Worm (Caenorhabditis elegans) whole organism, L2 larva: ENCODE results near the gene C50H2.13.

ENCODE experiments used
- F13H6.1 ChIP-seq: sonication (generic microtip); optimal IDR thresholded peaks from 2 replicates; lab custom pipeline; 2016; ENCODE audit warnings: missing genetic modification characterization, missing compliant biosample characterization
- R02D3.7 ChIP-seq: fragments of 150-350 bp; optimal IDR thresholded peaks from 2 replicates; lab custom pipeline; 2014; ENCODE audit warnings: missing biosample characterization, missing genetic modification characterization
- Y55F3AM.14 ChIP-seq: fragments of 200-800 bp; sonication (Bioruptor generic); optimal IDR thresholded peaks from 2 replicates; lab custom pipeline; 2018; ENCODE audit warnings: mild to moderate bottlenecking, missing genetic modification characterization, missing compliant biosample characterization
- ZK546.5 ChIP-seq: sonication (generic microtip); optimal IDR thresholded peaks from 2 replicates; lab custom pipeline; 2017; ENCODE audit warnings: missing biosample characterization, missing genetic modification characterization
- aly-2 ChIP-seq: fragments of 150-350 bp; optimal IDR thresholded peaks from 2 replicates; lab custom pipeline; 2014; ENCODE audit warnings: missing biosample characterization, missing genetic modification characterization
- ama-1 ChIP-seq: fragments of 150-350 bp; optimal IDR thresholded peaks from 2 replicates; lab custom pipeline; 2018; ENCODE audit warnings: inconsistent platforms
- blmp-1 ChIP-seq: sonication (generic microtip); optimal IDR thresholded peaks from 2 replicates; lab custom pipeline; 2017; ENCODE audit warnings: missing genetic modification characterization, mild to moderate bottlenecking, missing compliant biosample characterization, antibody characterized with exemption, moderate library complexity; ENCODE audit not compliant: insufficient read depth
- ceh-16 ChIP-seq: fragments of 150-350 bp; optimal IDR thresholded peaks from 2 replicates; lab custom pipeline; 2014; ENCODE audit warnings: missing biosample characterization, missing genetic modification characterization
- ceh-82 ChIP-seq: fragments of 150-350 bp; optimal IDR thresholded peaks from 2 replicates; lab custom pipeline; 2014; ENCODE audit warnings: missing biosample characterization, missing genetic modification characterization
- crh-2 ChIP-seq: sonication (generic microtip); optimal IDR thresholded peaks from 2 replicates; lab custom pipeline; 2017; ENCODE audit warnings: missing biosample characterization, missing genetic modification characterization
- dmd-4 ChIP-seq: sonication (generic microtip); optimal IDR thresholded peaks from 2 replicates; lab custom pipeline; 2017; ENCODE audit warnings: missing biosample characterization, missing genetic modification characterization
- egl-27 ChIP-seq: sonication (generic microtip); optimal IDR thresholded peaks from 3 replicates; lab custom pipeline; 2017; ENCODE audit warnings: missing biosample characterization, missing genetic modification reagents, missing genetic modification characterization
- elt-1 ChIP-seq: fragments of 150-350 bp; optimal IDR thresholded peaks from 2 replicates; lab custom pipeline; 2014; ENCODE audit warnings: missing biosample characterization, missing genetic modification characterization
- elt-3 ChIP-seq: sonication (generic microtip); optimal IDR thresholded peaks from 2 replicates; lab custom pipeline; 2017; ENCODE audit warnings: missing biosample characterization, missing genetic modification characterization
- fos-1 ChIP-seq: fragments of 150-350 bp; optimal IDR thresholded peaks from 2 replicates; lab custom pipeline; 2014; ENCODE audit warnings: missing biosample characterization, missing genetic modification characterization
- gmeb-1 ChIP-seq: fragments of 150-350 bp; optimal IDR thresholded peaks from 2 replicates; lab custom pipeline; 2014; ENCODE audit warnings: missing biosample characterization, missing genetic modification characterization
- lin-13 ChIP-seq: fragments of 150-350 bp; optimal IDR thresholded peaks from 2 replicates; lab custom pipeline; 2014; ENCODE audit warnings: missing biosample characterization, missing genetic modification reagents, missing genetic modification characterization
- lin-39 ChIP-seq: fragments of 150-350 bp; optimal IDR thresholded peaks from 2 replicates; lab custom pipeline; 2014; ENCODE audit warnings: missing biosample characterization, missing genetic modification reagents, missing genetic modification characterization
- lsy-2 ChIP-seq, 2 experiments: fragments of 150-350 bp in 1 of 2; sonication (generic microtip) in 1 of 2; optimal IDR thresholded peaks; 2 replicates each; lab custom pipeline; 2014 to 2017; ENCODE audit warnings: missing biosample characterization in 2 of 2, missing genetic modification characterization in 2 of 2
- mab-5 ChIP-seq: fragments of 150-350 bp; optimal IDR thresholded peaks from 2 replicates; lab custom pipeline; 2014; ENCODE audit warnings: missing biosample characterization, missing genetic modification characterization
- mdl-1 ChIP-seq, 2 experiments: fragments of 150-350 bp in 1 of 2; sonication (generic microtip) in 1 of 2; optimal IDR thresholded peaks; 2 replicates each; lab custom pipeline; 2017; ENCODE audit warnings: missing biosample characterization in 2 of 2, missing genetic modification characterization in 2 of 2
- nhr-10 ChIP-seq: sonication (generic microtip); optimal IDR thresholded peaks from 2 replicates; lab custom pipeline; 2017; ENCODE audit warnings: missing biosample characterization, missing genetic modification characterization
- nhr-11 ChIP-seq: fragments of 150-350 bp; optimal IDR thresholded peaks from 2 replicates; lab custom pipeline; 2014; ENCODE audit warnings: missing biosample characterization, missing genetic modification characterization
- nhr-12 ChIP-seq: fragments of 150-350 bp; optimal IDR thresholded peaks from 2 replicates; lab custom pipeline; 2014; ENCODE audit warnings: missing biosample characterization, missing genetic modification characterization
- nhr-21 ChIP-seq: fragments of 150-350 bp; optimal IDR thresholded peaks from 2 replicates; lab custom pipeline; 2014; ENCODE audit warnings: missing biosample characterization, missing genetic modification characterization
- nhr-237 ChIP-seq: fragments of 150-350 bp; optimal IDR thresholded peaks from 2 replicates; lab custom pipeline; 2014; ENCODE audit warnings: missing biosample characterization, missing genetic modification characterization
- nhr-25 ChIP-seq: fragments of 150-350 bp; sonication (generic microtip); optimal IDR thresholded peaks from 3 replicates; lab custom pipeline; 2014; ENCODE audit warnings: missing biosample characterization, missing genetic modification characterization
- nhr-6 ChIP-seq: fragments of 150-350 bp; optimal IDR thresholded peaks from 2 replicates; lab custom pipeline; 2014; ENCODE audit warnings: missing biosample characterization, missing genetic modification characterization
- peb-1 ChIP-seq: fragments of 150-350 bp; optimal IDR thresholded peaks from 2 replicates; lab custom pipeline; 2014; ENCODE audit warnings: missing biosample characterization, missing genetic modification characterization
- sem-4 ChIP-seq: fragments of 150-350 bp; optimal IDR thresholded peaks from 2 replicates; lab custom pipeline; 2014; ENCODE audit warnings: missing biosample characterization, missing genetic modification reagents, missing genetic modification characterization
- skn-1 ChIP-seq: sonication (generic microtip); optimal IDR thresholded peaks from 2 replicates; lab custom pipeline; 2017; ENCODE audit warnings: missing biosample characterization, missing genetic modification characterization
- sma-9 ChIP-seq, 2 experiments: fragments of 150-350 bp in 1 of 2; sonication (generic microtip) in 1 of 2; optimal IDR thresholded peaks; 2 replicates each; lab custom pipeline; 2014 to 2016; ENCODE audit warnings: missing genetic modification characterization in 2 of 2, mild to moderate bottlenecking in 1 of 2, missing biosample characterization in 1 of 2, missing compliant biosample characterization in 1 of 2, missing genetic modification reagents in 1 of 2, moderate library complexity in 1 of 2
- snpc-4 ChIP-seq: fragments of 150-350 bp; optimal IDR thresholded peaks from 2 replicates; lab custom pipeline; 2014; ENCODE audit warnings: missing biosample characterization, missing genetic modification characterization
- unc-39 ChIP-seq: fragments of 150-350 bp; optimal IDR thresholded peaks from 2 replicates; lab custom pipeline; 2014; ENCODE audit warnings: missing biosample characterization, missing genetic modification characterization
- unc-62 ChIP-seq: fragments of 150-350 bp; optimal IDR thresholded peaks from 2 replicates; lab custom pipeline; 2014; ENCODE audit warnings: missing biosample characterization, missing genetic modification reagents, missing genetic modification characterization
- zag-1 ChIP-seq: fragments of 150-350 bp; optimal IDR thresholded peaks from 2 replicates; lab custom pipeline; 2014; ENCODE audit warnings: missing biosample characterization, missing genetic modification characterization
- ztf-1 ChIP-seq: fragments of 200-800 bp; sonication (Bioruptor generic); conservative IDR thresholded peaks from 2 replicates; pipeline ENCODE4 v1.3.6; 2022; ENCODE audit warnings: missing genetic modification characterization, missing compliant biosample characterization
- ztf-11 ChIP-seq: sonication (generic microtip); optimal IDR thresholded peaks from 2 replicates; lab custom pipeline; 2017; ENCODE audit warnings: missing biosample characterization, missing genetic modification characterization
- ztf-4 ChIP-seq: fragments of 150-350 bp; optimal IDR thresholded peaks from 2 replicates; lab custom pipeline; 2014; ENCODE audit warnings: missing biosample characterization, missing genetic modification characterization

C50H2.13 gene

ce11 chrV:9916665-9917064, 9.7 kb upstream of the C50H2.13 start, which contains the start of gene C50H2.4:
Gene C50H2.4, plus strand, starts transcription at chrV:9916965.
- TF ChIP-seq ztf-11, result no peak
- no peak for TF ChIP-seq nhr-25 (tag; lab: Kevin White, UChicago)
- TF ChIP-seq aly-2, result no peak
- no peak for TF ChIP-seq lin-13 (GFP tag; lab: Kevin White, UChicago)
- no peak for TF ChIP-seq elt-3 (tag; lab: Kevin White, UChicago)
- no peak for TF ChIP-seq nhr-6 (tag; lab: Kevin White, UChicago)
- TF ChIP-seq elt-1 (tag; lab: Kevin White, UChicago), result no peak
- no peak for TF ChIP-seq unc-62
- TF ChIP-seq fos-1 (tag; lab: Kevin White, UChicago), result no peak

- TF ChIP-seq mab-5 (tag; lab: Kevin White, UChicago) (no peak), ztf-4 (tag; lab: Kevin White, UChicago) (no peak), lsy-2 (tag; optimal IDR thresholded peaks at IDR 0.05; lab: Kevin White, UChicago) (no peak), skn-1 (no peak), sma-9 (GFP tag; optimal IDR thresholded peaks at IDR 0.05; lab: Kevin White, UChicago) (no peak), sma-9 (tag; optimal IDR thresholded peaks at IDR 0.05; lab: Kevin White, UChicago) (no peak), nhr-25 (tag; lab: Kevin White, UChicago) (no peak), mdl-1 (tag; optimal IDR thresholded peaks at IDR 0.05; lab: Kevin White, UChicago) (no peak), R02D3.7 (tag; lab: Kevin White, UChicago) (no peak), blmp-1 (tag; lab: Kevin White, UChicago) (no peak), dmd-4 (no peak), F13H6.1 (tag; lab: Kevin White, UChicago) (no peak), nhr-237 (tag; lab: Kevin White, UChicago) (no peak), unc-39 (tag; lab: Kevin White, UChicago) (no peak), crh-2 (tag; lab: Kevin White, UChicago) (no peak), ceh-82 (tag; lab: Kevin White, UChicago) (no peak)
These were observed 7.9 kb upstream of the C50H2.13 start, which contains the start of gene C50H2.5 for ce11 chrV:9918410-9918809. Gene C50H2.5, plus strand, starts transcription at chrV:9918710.

ce11 chrV:9921288-9921687, 5.1 kb upstream of the C50H2.13 start, which contains the start of gene ceh-75:
Gene ceh-75, plus strand, starts transcription at chrV:9921337.
- TF ChIP-seq nhr-10, result no peak
- TF ChIP-seq mab-5 (tag; lab: Kevin White, UChicago), result no peak
- TF ChIP-seq lin-39 (tag; lab: Kevin White, UChicago), result no peak
- no peak for TF ChIP-seq crh-2 (tag; lab: Kevin White, UChicago)
- no peak for TF ChIP-seq nhr-12
- TF ChIP-seq ceh-16, result no peak
- TF ChIP-seq sma-9 (GFP tag; optimal IDR thresholded peaks at IDR 0.05; lab: Kevin White, UChicago), result no peak
- no peak for TF ChIP-seq sma-9 (tag; optimal IDR thresholded peaks at IDR 0.05; lab: Kevin White, UChicago)
- TF ChIP-seq unc-62, result no peak
- TF ChIP-seq mdl-1 (tag; optimal IDR thresholded peaks at IDR 0.05; lab: Kevin White, UChicago), result no peak
- no peak for TF ChIP-seq ama-1 (lab: Kevin White, UChicago)
- no peak for TF ChIP-seq gmeb-1
- no peak for TF ChIP-seq zag-1 (tag; lab: Kevin White, UChicago)
- TF ChIP-seq elt-1 (tag; lab: Kevin White, UChicago), result no peak
- no peak for TF ChIP-seq blmp-1 (tag; lab: Kevin White, UChicago)
- TF ChIP-seq egl-27 (tag; lab: Kevin White, UChicago), result no peak
- TF ChIP-seq lsy-2 (tag; optimal IDR thresholded peaks at IDR 0.05; lab: Kevin White, UChicago), result no peak

ce11 chrV:9922481-9922880, 3.9 kb upstream of the C50H2.13 start, which contains the start of gene C50H2.7:
Gene C50H2.7, plus strand, starts transcription at chrV:9922781.
- TF ChIP-seq ZK546.5 (tag; lab: Kevin White, UChicago) (no peak), nhr-11 (no peak), blmp-1 (tag; lab: Kevin White, UChicago) (no peak)

- TF ChIP-seq nhr-21 (tag; lab: Kevin White, UChicago) (no peak), ZK546.5 (tag; lab: Kevin White, UChicago) (no peak), sem-4 (tag; lab: Kevin White, UChicago) (no peak), F13H6.1 (tag; lab: Kevin White, UChicago) (no peak), skn-1 (no peak), lsy-2 (tag; optimal IDR thresholded peaks at IDR 0.05; lab: Kevin White, UChicago) (no peak), nhr-11 (no peak), unc-39 (tag; lab: Kevin White, UChicago) (no peak), R02D3.7 (tag; lab: Kevin White, UChicago) (no peak), fos-1 (tag; lab: Kevin White, UChicago) (no peak), sma-9 (GFP tag; optimal IDR thresholded peaks at IDR 0.05; lab: Kevin White, UChicago) (no peak), sma-9 (tag; optimal IDR thresholded peaks at IDR 0.05; lab: Kevin White, UChicago) (no peak), mab-5 (tag; lab: Kevin White, UChicago) (no peak), ztf-1 (GFP tag; lab: Robert Waterston, UW) (no peak), Y55F3AM.14 (no peak), snpc-4 (no peak), peb-1 (tag; lab: Kevin White, UChicago) (no peak), gmeb-1 (no peak)
These were observed 2.0 kb upstream of the C50H2.13 start for ce11 chrV:9924389-9924788.
